Worm (Caenorhabditis elegans): Measurements from ENCODE around the gene C31G12.3.
"Not testable (repeated sequence)": the region's sequence is repeated elsewhere in the genome, so short reads cannot be mapped to it uniquely, and the experiment has no call there.

C31G12.3 gene

DNA sequence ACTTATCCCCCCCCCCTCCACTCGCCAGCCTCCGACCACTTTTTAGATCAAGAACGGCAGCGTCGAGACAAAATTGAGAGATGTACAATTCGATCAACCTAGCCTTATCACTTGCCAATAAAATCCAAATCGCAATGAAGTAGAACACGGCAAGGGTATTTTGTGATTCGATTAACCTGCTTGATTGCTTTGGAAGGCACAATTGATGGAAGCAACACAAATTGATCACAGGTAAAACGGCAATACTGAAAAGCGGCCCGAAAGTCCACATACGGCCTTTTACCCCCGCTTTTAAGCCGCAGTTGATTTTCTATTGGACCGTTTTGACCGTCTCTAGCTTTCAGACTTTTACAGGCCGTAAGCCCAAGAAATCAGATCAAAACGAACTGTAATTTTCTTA, 3.3 kb downstream of the C31G12.3 start, which contains the start of gene clec-245:
TSS of gene clec-245 (minus strand) at position 101 of the 400 bp plus-strand sequence.
- TF ChIP-seq klf-2 (GFP tag; conservative IDR thresholded peaks at IDR 0.05) (no peak), ztf-29 (GFP tag; IDR thresholded peaks at IDR 0.05) (no peak), T22C8.4 (GFP tag; IDR thresholded peaks at IDR 0.05) (no peak), ztf-23 (GFP tag; IDR thresholded peaks at IDR 0.05) (no peak), ref-1 (GFP tag; conservative IDR thresholded peaks at IDR 0.05) (no peak), tab-1 (GFP tag; IDR thresholded peaks at IDR 0.05) (no peak), cog-1 (tag; optimal IDR thresholded peaks at IDR 0.05) (no peak), flt-1 (GFP tag; IDR thresholded peaks at IDR 0.05) (no peak), med-1 (GFP tag; optimal IDR thresholded peaks at IDR 0.05; ENCODE audit: insufficient read depth) (no peak)

DNA sequence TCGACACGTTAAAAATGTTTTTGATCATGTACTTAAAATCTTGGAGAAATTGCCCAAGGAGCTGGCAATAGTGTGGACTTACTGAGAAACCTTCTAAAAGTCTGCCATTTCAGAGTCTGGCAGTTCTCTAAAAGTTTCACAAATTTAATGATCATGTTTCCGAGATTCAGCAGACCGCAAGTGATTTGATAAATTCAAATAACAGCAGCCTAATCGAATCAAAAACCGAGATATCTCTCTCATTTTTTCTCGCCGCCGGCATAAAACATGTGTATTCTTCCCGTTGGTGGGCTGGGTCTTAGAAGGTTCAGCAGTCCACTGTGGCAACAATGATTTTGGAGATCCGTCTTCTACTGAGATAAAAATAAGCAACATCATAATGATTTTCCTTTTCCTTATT, 4.2 kb downstream of the C31G12.3 start, which contains the start of gene clec-246:
TSS of gene clec-246 (plus strand) at position 301 of the 400 bp plus-strand sequence.
- TF ChIP-seq cog-1 (tag; optimal IDR thresholded peaks at IDR 0.05) (no peak), ztf-23 (GFP tag; IDR thresholded peaks at IDR 0.05) (no peak), klf-2 (GFP tag; conservative IDR thresholded peaks at IDR 0.05) (no peak), T22C8.4 (GFP tag; IDR thresholded peaks at IDR 0.05) (no peak), flt-1 (GFP tag; IDR thresholded peaks at IDR 0.05) (no peak), ztf-29 (GFP tag; IDR thresholded peaks at IDR 0.05) (no peak), med-1 (GFP tag; optimal IDR thresholded peaks at IDR 0.05; ENCODE audit: insufficient read depth) (no peak), ref-1 (GFP tag; conservative IDR thresholded peaks at IDR 0.05) (no peak), tab-1 (GFP tag; IDR thresholded peaks at IDR 0.05) (no peak)

DNA sequence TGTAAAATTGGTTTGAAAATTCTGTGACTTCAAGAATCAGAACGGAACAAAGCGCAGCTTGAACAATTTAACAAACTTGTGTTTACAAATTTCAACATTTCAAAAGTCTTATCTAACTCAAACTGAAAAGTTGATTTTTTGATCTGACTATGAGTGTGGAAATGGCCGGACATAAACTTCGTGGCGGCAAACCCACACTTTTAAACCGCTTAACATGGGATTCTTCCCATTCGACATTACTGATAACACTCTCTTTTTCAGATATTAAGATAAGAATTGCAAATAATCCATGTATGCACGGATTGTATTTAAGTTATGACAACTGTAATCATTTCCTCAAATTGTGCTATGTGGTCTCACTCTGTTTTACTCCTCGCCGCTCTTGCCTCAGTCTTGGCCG, 6.1 kb downstream of the C31G12.3 start, which contains the start of gene clec-42:
TSS of gene clec-42 (plus strand) at position 285 of the 400 bp plus-strand sequence.
- no peak for TF ChIP-seq ztf-29 (GFP tag; IDR thresholded peaks at IDR 0.05)
- no peak for TF ChIP-seq cog-1 (tag; optimal IDR thresholded peaks at IDR 0.05)
- no peak for TF ChIP-seq flt-1 (GFP tag; IDR thresholded peaks at IDR 0.05)
- no peak for TF ChIP-seq klf-2 (GFP tag; conservative IDR thresholded peaks at IDR 0.05)
- no peak for TF ChIP-seq ztf-23 (GFP tag; IDR thresholded peaks at IDR 0.05)
- TF ChIP-seq T22C8.4 (GFP tag; IDR thresholded peaks at IDR 0.05) = no peak

DNA sequence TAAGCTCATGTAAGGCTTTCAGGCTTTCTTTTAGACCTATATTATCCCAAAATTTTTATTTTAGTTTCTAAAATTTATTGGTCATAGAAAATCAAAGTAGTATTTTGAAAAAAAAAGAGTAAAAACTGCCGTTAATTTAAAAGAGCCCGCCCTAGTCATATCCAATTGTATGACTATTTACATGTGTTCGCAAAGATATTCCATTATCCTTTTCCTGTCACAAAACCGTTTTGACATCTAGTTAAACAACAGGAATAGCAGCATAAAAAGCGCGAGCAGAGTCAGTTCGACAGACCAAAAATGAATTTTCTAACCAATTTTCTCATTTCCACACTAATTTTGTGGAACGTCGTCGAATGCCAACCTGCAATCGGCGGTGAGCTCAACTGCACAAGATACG, 10.0 kb downstream of the C31G12.3 start, which contains the start of gene F16H6.3:
TSS of gene F16H6.3 (plus strand) at position 301 of the 400 bp plus-strand sequence.
- TF ChIP-seq ztf-29 (GFP tag; IDR thresholded peaks at IDR 0.05) = no peak
- no peak for TF ChIP-seq ref-1 (GFP tag; conservative IDR thresholded peaks at IDR 0.05)
- no peak for TF ChIP-seq tab-1 (GFP tag; IDR thresholded peaks at IDR 0.05)
- no peak for TF ChIP-seq ztf-23 (GFP tag; IDR thresholded peaks at IDR 0.05)
- TF ChIP-seq klf-2 (GFP tag; conservative IDR thresholded peaks at IDR 0.05) = no peak
- TF ChIP-seq T22C8.4 (GFP tag; IDR thresholded peaks at IDR 0.05) = no peak
- no peak for TF ChIP-seq med-1 (GFP tag; optimal IDR thresholded peaks at IDR 0.05; ENCODE audit: insufficient read depth)
- no peak for TF ChIP-seq flt-1 (GFP tag; IDR thresholded peaks at IDR 0.05)
- TF ChIP-seq cog-1 (tag; optimal IDR thresholded peaks at IDR 0.05) = no peak

DNA sequence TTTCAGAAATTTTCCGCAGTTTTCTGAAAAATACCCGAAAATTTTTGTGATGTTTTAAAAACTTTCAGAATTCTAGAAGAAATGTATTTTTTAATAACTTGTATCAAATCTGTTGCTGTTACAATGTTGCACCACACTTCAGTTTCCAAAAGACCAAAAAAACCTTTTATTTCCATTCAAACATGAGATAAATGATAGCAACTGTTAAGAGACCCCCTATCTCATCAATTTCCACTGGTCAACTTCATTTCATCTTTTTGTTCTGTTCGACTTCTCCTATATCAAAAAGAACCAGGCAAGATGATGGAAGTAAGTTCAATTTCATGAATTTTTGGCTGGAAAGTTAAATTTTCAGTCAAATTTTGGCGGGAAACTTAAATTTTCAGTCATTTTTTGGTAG, 13.4 kb downstream of the C31G12.3 start, which contains the start of gene F16H6.4:
TSS of gene F16H6.4 (plus strand) at position 301 of the 400 bp plus-strand sequence.
- TF ChIP-seq tab-1 (GFP tag; IDR thresholded peaks at IDR 0.05) (no peak), med-1 (GFP tag; optimal IDR thresholded peaks at IDR 0.05; ENCODE audit: insufficient read depth) (no peak), ztf-23 (GFP tag; IDR thresholded peaks at IDR 0.05) (no peak), klf-2 (GFP tag; conservative IDR thresholded peaks at IDR 0.05) (no peak), flt-1 (GFP tag; IDR thresholded peaks at IDR 0.05) (no peak), T22C8.4 (GFP tag; IDR thresholded peaks at IDR 0.05) (no peak), cog-1 (tag; optimal IDR thresholded peaks at IDR 0.05) (no peak), ref-1 (GFP tag; conservative IDR thresholded peaks at IDR 0.05) (no peak), ztf-29 (GFP tag; IDR thresholded peaks at IDR 0.05) (no peak)

DNA sequence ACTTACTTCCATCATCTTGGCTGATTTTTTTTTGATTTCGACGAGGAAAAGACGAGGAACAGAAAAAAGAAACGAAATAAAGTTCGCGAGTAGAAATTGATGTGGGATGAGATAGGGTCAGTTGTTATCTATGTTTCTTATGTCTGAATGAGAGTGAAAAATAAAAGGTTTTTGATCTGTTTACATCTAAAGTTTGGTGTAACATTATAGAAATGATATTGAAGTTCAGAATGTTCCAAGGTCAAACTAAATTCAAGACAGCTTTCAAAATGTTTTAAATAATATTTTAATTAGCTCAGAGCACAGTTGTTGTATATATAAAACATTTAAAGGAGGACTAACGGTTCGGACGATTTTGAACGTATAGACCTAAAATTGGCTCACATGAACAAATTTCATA, 24.1 kb downstream of the C31G12.3 start, which contains the start of gene F16H6.7:
TSS of gene F16H6.7 (minus strand) at position 101 of the 400 bp plus-strand sequence.
- no peak for TF ChIP-seq med-1 (GFP tag; optimal IDR thresholded peaks at IDR 0.05; ENCODE audit: insufficient read depth)
- TF ChIP-seq ztf-23 (GFP tag; IDR thresholded peaks at IDR 0.05) = no peak
- TF ChIP-seq ztf-29 (GFP tag; IDR thresholded peaks at IDR 0.05) = no peak
- TF ChIP-seq ref-1 (GFP tag; conservative IDR thresholded peaks at IDR 0.05) = no peak
- no peak for TF ChIP-seq klf-2 (GFP tag; conservative IDR thresholded peaks at IDR 0.05)

DNA sequence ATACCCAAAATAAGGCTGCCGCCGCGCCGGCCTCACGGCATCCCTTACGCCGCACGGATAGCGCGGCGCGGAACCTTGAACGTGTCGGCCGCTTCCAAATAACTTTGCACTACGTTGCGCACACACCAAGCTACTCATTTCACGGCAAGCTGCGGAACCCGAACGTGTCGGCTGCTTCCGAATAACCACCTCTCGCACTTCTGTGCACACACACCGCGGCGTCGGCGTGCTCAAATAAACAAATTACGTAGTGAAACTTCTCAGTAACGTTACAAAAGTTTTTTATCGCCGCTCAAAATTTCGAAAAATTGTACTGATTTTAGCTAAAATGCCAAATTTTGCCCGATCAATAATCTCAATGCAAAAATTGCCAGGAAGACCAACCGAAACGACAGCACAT, 27.8 kb downstream of the C31G12.3 start:
- TF ChIP-seq ztf-23 (GFP tag; IDR thresholded peaks at IDR 0.05) (no peak), klf-2 (GFP tag; conservative IDR thresholded peaks at IDR 0.05) (no peak), T22C8.4 (GFP tag; IDR thresholded peaks at IDR 0.05) (no peak), tab-1 (GFP tag; IDR thresholded peaks at IDR 0.05) (no peak), med-1 (GFP tag; optimal IDR thresholded peaks at IDR 0.05; ENCODE audit: insufficient read depth) (no peak), flt-1 (GFP tag; IDR thresholded peaks at IDR 0.05) (no peak), cog-1 (tag; optimal IDR thresholded peaks at IDR 0.05) (no peak)

DNA sequence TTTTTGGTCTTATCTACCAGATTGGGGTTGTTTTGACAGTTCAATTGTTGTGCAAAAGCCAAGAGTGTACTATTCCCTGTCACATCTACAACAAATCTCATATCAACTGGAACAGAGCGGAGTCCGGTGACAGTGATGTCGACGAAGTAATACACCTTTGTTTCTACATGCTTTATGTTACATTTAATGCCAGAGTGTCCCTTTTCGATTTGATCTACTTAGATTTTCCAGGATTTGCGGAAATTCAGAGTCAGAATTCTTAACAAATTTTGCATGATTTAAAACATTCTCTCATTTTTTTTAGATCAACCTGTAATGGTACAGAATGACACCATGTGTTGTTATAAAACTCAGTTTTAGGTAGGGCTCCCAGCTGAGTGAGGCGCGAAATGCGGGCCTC, 31.2 kb downstream of the C31G12.3 start, which contains the start of gene F16H6.8:
TSS of gene F16H6.8 (minus strand) at position 101 of the 400 bp plus-strand sequence.
- TF ChIP-seq med-1 (GFP tag; optimal IDR thresholded peaks at IDR 0.05; ENCODE audit: insufficient read depth); flt-1 (GFP tag; IDR thresholded peaks at IDR 0.05); cog-1 (tag; optimal IDR thresholded peaks at IDR 0.05): not testable (repeated sequence)

DNA sequence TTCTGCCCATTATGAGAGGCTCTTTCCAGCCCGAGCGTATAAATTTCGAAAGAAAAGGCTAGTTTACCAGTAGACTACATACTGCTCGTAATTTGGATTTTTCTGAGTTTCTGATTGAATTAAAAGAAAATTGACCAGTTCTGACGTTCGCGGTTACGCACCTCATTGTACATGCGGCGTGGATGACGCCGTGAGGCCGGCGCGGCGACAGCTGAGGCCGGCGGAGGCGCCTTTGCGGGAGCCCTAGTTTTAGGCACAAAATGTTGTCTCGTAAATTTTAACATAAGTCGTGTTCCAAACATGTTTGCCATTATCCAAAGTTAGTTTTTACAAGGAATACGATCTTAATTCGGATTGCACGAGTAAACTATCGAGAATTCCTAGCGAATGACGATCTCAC, 31.8 kb downstream of the C31G12.3 start, which contains the start of gene F16H6.9:
TSS of gene F16H6.9 (plus strand) at position 301 of the 400 bp plus-strand sequence.
- TF ChIP-seq ref-1 (GFP tag; conservative IDR thresholded peaks at IDR 0.05); tab-1 (GFP tag; IDR thresholded peaks at IDR 0.05); T22C8.4 (GFP tag; IDR thresholded peaks at IDR 0.05): not testable (repeated sequence)

DNA sequence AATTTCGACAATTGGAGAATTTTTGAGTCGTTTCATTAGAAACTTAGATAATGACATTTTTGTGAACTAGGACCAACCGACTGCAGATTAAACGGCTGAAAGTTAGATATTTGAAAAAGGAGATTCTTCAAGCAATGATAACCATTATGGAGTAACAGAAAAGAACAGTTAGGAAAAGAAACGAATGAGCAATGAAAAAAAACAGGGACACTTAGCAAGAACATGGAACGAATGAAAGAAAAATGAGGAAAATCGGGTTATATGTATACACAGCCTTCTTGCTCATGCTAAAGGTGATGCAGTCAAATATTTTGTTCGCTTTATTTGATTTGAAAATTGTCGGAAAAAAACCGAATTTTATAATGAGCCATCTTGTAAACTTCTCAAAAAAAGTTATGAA, 39.3 kb downstream of the C31G12.3 start, which contains the start of gene F16H6.10:
TSS of gene F16H6.10 (minus strand) at position 101 of the 400 bp plus-strand sequence.
- TF ChIP-seq med-1 (GFP tag; optimal IDR thresholded peaks at IDR 0.05; ENCODE audit: insufficient read depth) = no peak
- TF ChIP-seq tab-1 (GFP tag; IDR thresholded peaks at IDR 0.05) = no peak
- TF ChIP-seq T22C8.4 (GFP tag; IDR thresholded peaks at IDR 0.05) = no peak
